Fruit fly (Drosophila melanogaster) whole organism, wandering third instar larva: ENCODE measurements around the gene TwdlC.

ENCODE experiments used
- Hnf4 ChIP-seq: fragments of 200-800 bp; sonication (Bioruptor generic); optimal IDR thresholded peaks from 2 replicates; lab custom pipeline; 2016; ENCODE audit warnings: missing biosample characterization, mild to moderate bottlenecking, missing genetic modification characterization
- Hr78 ChIP-seq: fragments of >200 bp; optimal IDR thresholded peaks from 2 replicates; lab custom pipeline; 2017; ENCODE audit warnings: missing biosample characterization, missing genetic modification characterization
- Myc ChIP-seq: fragments of >200 bp; optimal IDR thresholded peaks from 2 replicates; lab custom pipeline; 2017
- N ChIP-seq: fragments of >200 bp; optimal IDR thresholded peaks from 2 replicates; lab custom pipeline; 2018; ENCODE audit warnings: missing biosample characterization, missing external identifiers, missing genetic modification characterization
- OdsH ChIP-seq: fragments of 200-800 bp; sonication (Bioruptor generic); optimal IDR thresholded peaks from 2 replicates; lab custom pipeline; 2016; ENCODE audit warnings: missing biosample characterization, mild to moderate bottlenecking, missing genetic modification characterization
- ey ChIP-seq: fragments of 200-800 bp; sonication (Bioruptor generic); optimal IDR thresholded peaks from 2 replicates; lab custom pipeline; 2016; ENCODE audit warnings: missing biosample characterization, missing genetic modification characterization
- h ChIP-seq: fragments of 200-800 bp; sonication (Bioruptor generic); optimal IDR thresholded peaks from 3 replicates; lab custom pipeline; 2016; ENCODE audit warnings: missing biosample characterization, mild to moderate bottlenecking, missing genetic modification characterization
- lola ChIP-seq: fragments of >200 bp; optimal IDR thresholded peaks from 2 replicates; lab custom pipeline; 2017; ENCODE audit warnings: missing biosample characterization, missing genetic modification characterization
- pan ChIP-seq: fragments of >200 bp; optimal IDR thresholded peaks from 2 replicates; lab custom pipeline; 2017
- sv ChIP-seq: fragments of 200-800 bp; sonication (Bioruptor generic); optimal IDR thresholded peaks from 3 replicates; lab custom pipeline; 2016; ENCODE audit warnings: missing biosample characterization, missing genetic modification characterization

DNA sequence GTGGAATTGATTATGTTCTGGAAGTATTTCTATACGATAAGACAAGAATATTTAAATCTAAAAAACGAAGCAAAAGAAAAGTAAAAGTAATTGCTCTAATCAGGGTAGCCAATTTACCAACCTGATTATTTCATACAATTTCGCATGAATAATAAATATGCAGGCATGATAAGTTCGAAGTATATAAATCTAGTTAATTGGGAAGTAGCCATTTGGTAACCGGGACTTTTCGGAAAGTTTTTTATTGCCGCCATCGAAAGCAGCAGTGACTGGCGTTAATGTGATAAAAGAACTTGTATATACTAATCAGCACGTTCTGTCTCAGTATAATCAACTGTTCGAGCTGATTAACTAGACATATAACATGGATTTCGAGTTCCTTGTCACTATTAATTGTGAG, 8.2 kb downstream of the TwdlC start:
- TF ChIP-seq pan (lab: Kevin White, UChicago), result no peak
- TF ChIP-seq Myc (lab: Kevin White, UChicago), result no peak
- no peak for TF ChIP-seq N (GFP tag; lab: Kevin White, UChicago)
- TF ChIP-seq sv (GFP tag; lab: Kevin White, UChicago), result no peak
- TF ChIP-seq h (GFP tag; lab: Kevin White, UChicago), result no peak
- no peak for TF ChIP-seq OdsH (GFP tag; lab: Kevin White, UChicago)
- no peak for TF ChIP-seq lola (GFP tag; lab: Kevin White, UChicago)
- no peak for TF ChIP-seq Hr78
- no peak for TF ChIP-seq Hnf4 (GFP tag; lab: Kevin White, UChicago)
- TF ChIP-seq ey, result no peak
